Worm (Caenorhabditis elegans): ENCODE results near the gene Y111B2A.1.

DNA sequence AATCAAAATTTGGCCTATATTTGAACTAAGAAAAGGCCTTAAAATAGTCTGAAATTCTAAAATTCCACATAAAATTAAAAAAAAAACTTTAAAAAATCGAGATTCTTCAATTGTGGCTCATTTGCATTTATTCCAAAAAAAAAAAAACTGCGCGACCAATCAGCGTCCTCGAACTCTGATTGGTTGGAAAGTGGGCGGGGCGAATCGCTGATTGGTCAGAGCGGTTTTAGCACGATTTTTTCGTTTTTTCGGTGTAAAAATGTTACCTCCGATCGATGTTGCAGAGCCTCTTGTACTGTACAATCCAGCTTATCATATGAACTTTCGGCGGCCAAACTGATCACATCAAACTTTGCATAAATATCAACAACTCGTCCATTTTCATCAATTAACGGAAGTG is 45.0 kb upstream of the Y111B2A.1 start:
- TF ChIP-seq ztf-23 (GFP tag; IDR thresholded peaks at IDR 0.05) = no peak
- no peak for TF ChIP-seq med-1 (GFP tag; optimal IDR thresholded peaks at IDR 0.05; ENCODE audit: insufficient read depth)
- TF ChIP-seq flt-1 (GFP tag; IDR thresholded peaks at IDR 0.05) = no peak
- TF ChIP-seq ref-1 (GFP tag; conservative IDR thresholded peaks at IDR 0.05) = no peak
- no peak for TF ChIP-seq cog-1 (tag; optimal IDR thresholded peaks at IDR 0.05)
- TF ChIP-seq tab-1 (GFP tag; IDR thresholded peaks at IDR 0.05) = no peak
- no peak for TF ChIP-seq T22C8.4 (GFP tag; IDR thresholded peaks at IDR 0.05)

Data from whole organism, midembryonic.